Worm (Caenorhabditis elegans) whole organism, young adult: ENCODE measurements around the gene F01G4.4.

ENCODE experiments used
- B0035.1 ChIP-seq: sonication (generic microtip); optimal IDR thresholded peaks from 2 replicates; lab custom pipeline; 2016; ENCODE audit warnings: missing genetic modification characterization, mild to moderate bottlenecking, missing compliant biosample characterization, missing genotype, missing genetic modification reagents
- B0336.3 ChIP-seq: fragments of 200-800 bp; sonication (Bioruptor generic); IDR thresholded peaks from 2 replicates; pipeline ENCODE4 v1.3.6; 2022; ENCODE audit warnings: missing genetic modification characterization, missing compliant biosample characterization
- C17E4.6 ChIP-seq: fragments of 200-800 bp; sonication (Bioruptor generic); IDR thresholded peaks from 2 replicates; pipeline ENCODE4 v1.3.6; 2022; ENCODE audit warnings: missing genetic modification reagents, missing genetic modification characterization, missing compliant biosample characterization
- F10E7.11 ChIP-seq: sonication (generic microtip); optimal IDR thresholded peaks from 2 replicates; lab custom pipeline; 2017; ENCODE audit warnings: mild to moderate bottlenecking, missing genetic modification characterization, moderate library complexity, missing compliant biosample characterization
- F23B12.7 ChIP-seq: sonication (generic microtip); optimal IDR thresholded peaks from 2 replicates; lab custom pipeline; 2017; ENCODE audit warnings: missing genetic modification characterization, mild to moderate bottlenecking, missing compliant biosample characterization, antibody characterized with exemption, moderate library complexity; ENCODE audit not compliant: insufficient read depth
- F52B5.7 ChIP-seq: sonication (generic microtip); optimal IDR thresholded peaks from 2 replicates; lab custom pipeline; 2016; ENCODE audit warnings: mild to moderate bottlenecking, missing genetic modification characterization, missing compliant biosample characterization
- K11D2.4 ChIP-seq: fragments of 200-800 bp; sonication (Bioruptor generic); IDR thresholded peaks from 2 replicates; pipeline ENCODE4 v1.3.6; 2022; ENCODE audit warnings: missing genetic modification reagents, missing genetic modification characterization, missing compliant biosample characterization
- Y53F4B.3 ChIP-seq: fragments of 200-800 bp; sonication (Bioruptor generic); IDR thresholded peaks from 2 replicates; pipeline ENCODE4 v1.3.6; 2022; ENCODE audit warnings: missing genetic modification reagents, missing genetic modification characterization, missing compliant biosample characterization
- Y95B8A.8 ChIP-seq: fragments of 200-800 bp; sonication (Bioruptor generic); IDR thresholded peaks from 2 replicates; pipeline ENCODE4 v1.3.6; 2022; ENCODE audit warnings: missing genetic modification reagents, missing genetic modification characterization, missing compliant biosample characterization
- atf-7 ChIP-seq: sonication (generic microtip); optimal IDR thresholded peaks from 2 replicates; lab custom pipeline; 2017; ENCODE audit warnings: mild to moderate bottlenecking, missing genetic modification characterization, missing compliant biosample characterization
- athp-1 ChIP-seq: sonication (generic microtip); optimal IDR thresholded peaks from 2 replicates; lab custom pipeline; 2017; ENCODE audit warnings: mild to moderate bottlenecking, missing genetic modification characterization, missing compliant biosample characterization
- attf-5 ChIP-seq: fragments of 200-800 bp; sonication (Bioruptor generic); optimal IDR thresholded peaks from 2 replicates; lab custom pipeline; 2018; ENCODE audit warnings: mild to moderate bottlenecking, missing genetic modification characterization, missing compliant biosample characterization
- attf-6 ChIP-seq: fragments of 200-800 bp; sonication (Bioruptor generic); IDR thresholded peaks from 2 replicates; pipeline ENCODE4 v1.3.6; 2022; ENCODE audit warnings: missing genetic modification reagents, missing genetic modification characterization, missing compliant biosample characterization
- bed-2 ChIP-seq: fragments of 200-800 bp; sonication (Bioruptor generic); IDR thresholded peaks from 2 replicates; pipeline ENCODE4 v1.3.6; 2022; ENCODE audit warnings: missing genetic modification reagents, missing genetic modification characterization, missing compliant biosample characterization
- chd-7 ChIP-seq: sonication (generic microtip); optimal IDR thresholded peaks from 2 replicates; lab custom pipeline; 2016; ENCODE audit warnings: mild to moderate bottlenecking, missing genetic modification characterization, moderate library complexity, missing compliant biosample characterization
- egl-44 ChIP-seq: fragments of 200-800 bp; sonication (Bioruptor generic); IDR thresholded peaks from 2 replicates; pipeline ENCODE4 v1.3.6; 2022; ENCODE audit warnings: missing genetic modification reagents, missing genetic modification characterization, missing compliant biosample characterization
- fkh-3 ChIP-seq: sonication (generic microtip); optimal IDR thresholded peaks from 2 replicates; lab custom pipeline; 2016; ENCODE audit warnings: mild to moderate bottlenecking, missing genetic modification characterization, missing compliant biosample characterization
- gei-17 ChIP-seq: fragments of 200-800 bp; sonication (Bioruptor generic); optimal IDR thresholded peaks from 2 replicates; lab custom pipeline; 2018; ENCODE audit warnings: mild to moderate bottlenecking, missing genetic modification characterization, missing compliant biosample characterization
- him-1 ChIP-seq: sonication (generic microtip); optimal IDR thresholded peaks from 2 replicates; lab custom pipeline; 2016; ENCODE audit warnings: missing genotype, missing genetic modification reagents, missing genetic modification characterization, missing compliant biosample characterization
- hrde-1 ChIP-seq: sonication (generic microtip); optimal IDR thresholded peaks from 2 replicates; lab custom pipeline; 2016; ENCODE audit warnings: missing genetic modification characterization, mild to moderate bottlenecking, missing compliant biosample characterization, moderate library complexity, missing genotype, missing genetic modification reagents, borderline replicate concordance
- hsf-1 ChIP-seq: fragments of 200-800 bp; sonication (Bioruptor generic); IDR thresholded peaks from 2 replicates; pipeline ENCODE4 v1.3.6; 2022; ENCODE audit warnings: missing genetic modification reagents, missing genetic modification characterization, missing compliant biosample characterization
- let-526 ChIP-seq: fragments of 200-800 bp; sonication (Bioruptor generic); IDR thresholded peaks from 2 replicates; pipeline ENCODE4 v1.3.6; 2022; ENCODE audit warnings: missing genetic modification reagents, missing genetic modification characterization, missing compliant biosample characterization
- let-607 ChIP-seq, 2 experiments: fragments of 200-800 bp in 1 of 2; sonication (Bioruptor generic) in 1 of 2; sonication (generic microtip) in 1 of 2; optimal IDR thresholded peaks; 2 replicates each; lab custom pipeline; 2016 to 2018; ENCODE audit warnings: mild to moderate bottlenecking in 2 of 2, missing compliant biosample characterization in 2 of 2, missing genetic modification characterization in 2 of 2, moderate library complexity in 2 of 2, missing genotype in 1 of 2
- lin-54 ChIP-seq: fragments of 200-800 bp; sonication (Bioruptor generic); optimal IDR thresholded peaks from 2 replicates; lab custom pipeline; 2018; ENCODE audit warnings: mild to moderate bottlenecking, missing genetic modification characterization, missing compliant biosample characterization
- madf-3 ChIP-seq: fragments of 200-800 bp; sonication (Bioruptor generic); IDR thresholded peaks from 2 replicates; pipeline ENCODE4 v1.3.6; 2022; ENCODE audit warnings: missing genetic modification reagents, missing genetic modification characterization, missing compliant biosample characterization
- mcd-1 ChIP-seq: fragments of 200-800 bp; sonication (Bioruptor generic); IDR thresholded peaks from 2 replicates; pipeline ENCODE4 v1.3.6; 2022; ENCODE audit warnings: missing genetic modification reagents, missing genetic modification characterization, missing compliant biosample characterization
- mxl-1 ChIP-seq: sonication (generic microtip); optimal IDR thresholded peaks from 2 replicates; lab custom pipeline; 2016; ENCODE audit warnings: missing genetic modification characterization, missing compliant biosample characterization
- nhr-120 ChIP-seq: fragments of 200-800 bp; sonication (Bioruptor generic); IDR thresholded peaks from 2 replicates; pipeline ENCODE4 v1.3.6; 2022; ENCODE audit warnings: missing genetic modification characterization, missing compliant biosample characterization
- nhr-80 ChIP-seq: sonication (generic microtip); optimal IDR thresholded peaks from 2 replicates; lab custom pipeline; 2016; ENCODE audit warnings: missing genetic modification characterization, missing compliant biosample characterization
- pbrm-1 ChIP-seq: fragments of 200-800 bp; sonication (Bioruptor generic); IDR thresholded peaks from 2 replicates; pipeline ENCODE4 v1.3.6; 2022; ENCODE audit warnings: missing genetic modification reagents, missing genetic modification characterization, missing compliant biosample characterization
- rcor-1 ChIP-seq: fragments of 200-800 bp; sonication (Bioruptor generic); IDR thresholded peaks from 2 replicates; pipeline ENCODE4 v1.3.6; 2022; ENCODE audit warnings: missing genetic modification reagents, missing genetic modification characterization, missing compliant biosample characterization
- snpc-3.4 ChIP-seq: sonication (generic microtip); optimal IDR thresholded peaks from 2 replicates; lab custom pipeline; 2017; ENCODE audit warnings: missing genetic modification characterization, mild to moderate bottlenecking, missing compliant biosample characterization, antibody characterized with exemption, moderate library complexity, missing genotype, missing genetic modification reagents
- tbp1 ChIP-seq: fragments of 200-800 bp; sonication (Bioruptor generic); optimal IDR thresholded peaks from 2 replicates; lab custom pipeline; 2018; ENCODE audit warnings: mild to moderate bottlenecking, missing genetic modification characterization, missing compliant biosample characterization
- tbx-9 ChIP-seq: sonication (generic microtip); optimal IDR thresholded peaks from 2 replicates; lab custom pipeline; 2016; ENCODE audit warnings: borderline replicate concordance, missing genetic modification characterization, inconsistent platforms, missing compliant biosample characterization
- unc-62 ChIP-seq: fragments of 150-350 bp; optimal IDR thresholded peaks from 2 replicates; lab custom pipeline; 2014; ENCODE audit warnings: missing biosample characterization, missing genetic modification reagents, missing genetic modification characterization
- zfh-2 ChIP-seq: fragments of 200-800 bp; sonication (Bioruptor generic); conservative IDR thresholded peaks from 2 replicates; pipeline ENCODE4 v1.3.6; 2022; ENCODE audit warnings: missing genetic modification reagents, missing genetic modification characterization, missing compliant biosample characterization
- ztf-22 ChIP-seq: fragments of 200-800 bp; sonication (Bioruptor generic); optimal IDR thresholded peaks from 2 replicates; lab custom pipeline; 2018; ENCODE audit warnings: mild to moderate bottlenecking, missing genetic modification characterization, moderate library complexity, missing compliant biosample characterization
- ztf-25 ChIP-seq: fragments of 200-800 bp; sonication (Bioruptor generic); IDR thresholded peaks from 2 replicates; pipeline ENCODE4 v1.3.6; 2022; ENCODE audit warnings: missing genetic modification reagents, missing genetic modification characterization, missing compliant biosample characterization
- ztf-28 ChIP-seq: fragments of 200-800 bp; sonication (Bioruptor generic); IDR thresholded peaks from 2 replicates; pipeline ENCODE4 v1.3.6; 2022; ENCODE audit warnings: missing genetic modification reagents, missing genetic modification characterization, missing compliant biosample characterization
- ztf-6 ChIP-seq: fragments of 200-800 bp; sonication (Bioruptor generic); IDR thresholded peaks from 2 replicates; pipeline ENCODE4 v1.3.6; 2022; ENCODE audit warnings: missing genetic modification reagents, missing genetic modification characterization, missing compliant biosample characterization

The F01G4.4 gene

DNA sequence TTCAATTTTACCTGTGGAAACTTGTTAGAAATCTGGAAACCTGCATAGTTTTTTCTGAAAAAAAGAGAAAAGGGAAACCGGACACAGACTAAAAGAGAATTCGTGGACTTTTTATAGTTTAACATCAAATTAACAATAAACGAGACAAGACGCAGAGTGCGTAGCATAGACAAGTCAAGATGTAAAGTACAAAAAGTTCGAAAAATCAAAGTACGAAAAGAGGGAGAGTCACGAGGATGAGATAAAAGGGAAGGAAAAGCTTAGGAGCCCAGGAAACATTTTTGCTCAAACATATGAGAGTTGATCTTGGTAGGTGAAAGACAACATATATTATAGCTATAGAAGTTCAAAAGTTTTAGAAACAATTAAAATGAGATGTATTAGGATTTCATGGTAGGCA, 45.4 kb upstream of the F01G4.4 start, which contains the start of gene M7.12:
Gene M7.12 (minus strand): TSS at position 188 of the 400 bp plus-strand sequence.
- TF ChIP-seq hrde-1 (no peak), ztf-28 (GFP tag; lab: Robert Waterston, UW) (no peak), madf-3 (GFP tag; lab: Robert Waterston, UW) (no peak), tbp1 (GFP tag; lab: Kevin White, UChicago) (no peak), bed-2 (no peak), B0336.3 (GFP tag; lab: Robert Waterston, UW) (no peak), nhr-120 (GFP tag; lab: Robert Waterston, UW) (no peak), rcor-1 (GFP tag; lab: Robert Waterston, UW) (no peak)

- no peak for TF ChIP-seq Y95B8A.8 (GFP tag; lab: Robert Waterston, UW)
- no peak for TF ChIP-seq C17E4.6 (GFP tag; lab: Robert Waterston, UW)
- no peak for TF ChIP-seq mcd-1
- no peak for TF ChIP-seq atf-7 (tag; lab: Kevin White, UChicago)
- no peak for TF ChIP-seq B0336.3 (GFP tag; lab: Robert Waterston, UW)
- TF ChIP-seq F52B5.7: no peak
Observed at ce11 chrIV:11100271-11100670, 42.9 kb upstream of the F01G4.4 start, which contains the start of gene str-3. TSS of gene str-3 (minus strand) at chrIV:11100371.

DNA sequence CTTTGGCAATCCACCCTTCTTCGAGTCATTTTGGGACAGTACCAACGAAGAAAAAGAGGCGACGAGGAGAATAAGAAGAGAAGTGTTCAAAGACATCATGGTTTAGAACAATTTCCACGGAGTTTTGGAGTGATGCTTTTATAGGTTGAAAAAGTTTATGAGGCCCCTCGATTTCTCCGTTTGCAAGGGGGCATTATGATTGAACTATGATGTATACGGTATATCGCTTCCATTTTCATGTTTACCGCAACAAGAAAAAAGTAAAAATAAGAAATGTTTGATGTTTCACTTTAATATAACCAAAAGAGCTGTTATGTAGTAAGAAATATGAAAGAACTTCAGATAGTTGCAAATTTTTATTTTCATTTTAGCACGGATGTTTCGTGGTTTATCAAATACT, 41.8 kb upstream of the F01G4.4 start, which contains the start of gene srlf-18:
Gene srlf-18 (minus strand): TSS at position 101 of the 400 bp plus-strand sequence.
- TF ChIP-seq hrde-1: no peak
- TF ChIP-seq mcd-1: no peak
- TF ChIP-seq attf-6 (GFP tag; lab: Robert Waterston, UW): no peak
- TF ChIP-seq pbrm-1 (GFP tag; lab: Robert Waterston, UW): no peak
- no peak for TF ChIP-seq chd-7 (tag; lab: Kevin White, UChicago)
- TF ChIP-seq F23B12.7 (tag; lab: Kevin White, UChicago): no peak
- no peak for TF ChIP-seq lin-54 (GFP tag; lab: Kevin White, UChicago)
- no peak for TF ChIP-seq K11D2.4
- TF ChIP-seq F10E7.11: no peak
- no peak for TF ChIP-seq zfh-2 (GFP tag; lab: Robert Waterston, UW)
- no peak for TF ChIP-seq ztf-22
- no peak for TF ChIP-seq ztf-25 (GFP tag; lab: Robert Waterston, UW)
- TF ChIP-seq Y53F4B.3 (GFP tag; lab: Robert Waterston, UW): no peak
- TF ChIP-seq let-607 (tag; optimal IDR thresholded peaks at IDR 0.05; lab: Kevin White, UChicago): no peak
- TF ChIP-seq ztf-28 (GFP tag; lab: Robert Waterston, UW): no peak
- no peak for TF ChIP-seq gei-17
- TF ChIP-seq, all 124 proteins: peak for 0

DNA sequence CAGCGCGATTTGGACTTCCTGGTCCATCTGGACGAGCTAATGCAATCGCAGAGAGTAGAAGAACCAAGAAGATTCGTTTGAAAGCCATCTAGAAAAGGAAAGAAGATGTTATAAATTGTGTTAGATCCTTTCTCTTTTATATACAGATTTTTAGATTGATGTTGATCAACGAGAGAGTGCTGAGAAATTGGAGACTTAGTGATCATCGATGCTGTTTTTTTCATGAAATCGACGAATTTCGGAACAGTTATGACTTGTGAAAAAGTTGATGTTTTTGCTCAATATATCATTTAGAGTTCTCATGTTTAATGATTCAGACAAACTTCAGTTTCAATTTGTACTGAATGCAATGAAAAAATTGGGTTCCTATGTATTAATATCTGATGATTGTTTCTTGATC, 40.5 kb upstream of the F01G4.4 start, which contains the start of gene srlf-17:
Gene srlf-17 (minus strand): TSS at position 101 of the 400 bp plus-strand sequence.
- TF ChIP-seq nhr-80: no peak
- no peak for TF ChIP-seq ztf-22
- TF ChIP-seq him-1 (tag; lab: Kevin White, UChicago): no peak
- TF ChIP-seq tbx-9 (tag; lab: Kevin White, UChicago): no peak
- TF ChIP-seq athp-1: no peak
- no peak for TF ChIP-seq fkh-3 (tag; lab: Kevin White, UChicago)
- no peak for TF ChIP-seq hsf-1 (GFP tag; lab: Robert Waterston, UW)
- TF ChIP-seq K11D2.4: no peak
- no peak for TF ChIP-seq attf-5 (GFP tag; lab: Kevin White, UChicago)
- no peak for TF ChIP-seq rcor-1 (GFP tag; lab: Robert Waterston, UW)
- no peak for TF ChIP-seq let-526
- no peak for TF ChIP-seq B0035.1 (tag; lab: Kevin White, UChicago)
- no peak for TF ChIP-seq unc-62 (GFP tag; lab: Kevin White, UChicago)
- no peak for TF ChIP-seq egl-44 (GFP tag; lab: Robert Waterston, UW)
- no peak for TF ChIP-seq mxl-1
- TF ChIP-seq ztf-6 (GFP tag; lab: Robert Waterston, UW): no peak
- no peak for TF ChIP-seq snpc-3.4 (tag; lab: Kevin White, UChicago)
